Fruit fly (Drosophila melanogaster) whole organism, embryonic: ENCODE data around the gene CG15394.

Source experiments
- CG10462 ChIP-seq: fragments of 200-800 bp; sonication (Bioruptor generic); optimal IDR thresholded peaks from 2 replicates; lab custom pipeline; 2016; ENCODE audit warnings: missing biosample characterization, missing genetic modification characterization
- CG10979 ChIP-seq: fragments of 200-800 bp; sonication (Bioruptor generic); optimal IDR thresholded peaks from 2 replicates; lab custom pipeline; 2018; ENCODE audit warnings: missing biosample characterization, mild to moderate bottlenecking, missing genetic modification characterization, moderate library complexity
- CG11247 ChIP-seq: fragments of 200-800 bp; sonication (Bioruptor generic); IDR thresholded peaks from 2 replicates; pipeline ENCODE4 v1.3.6; 2022; ENCODE audit warnings: missing biosample characterization, missing genetic modification characterization
- CG11456 ChIP-seq: fragments of 200-800 bp; sonication (Bioruptor generic); IDR thresholded peaks from 3 replicates; pipeline ENCODE4 v1.3.6; 2022; ENCODE audit warnings: missing biosample characterization, missing genetic modification characterization
- CG12769 ChIP-seq: fragments of 200-800 bp; sonication (Bioruptor generic); optimal IDR thresholded peaks from 2 replicates; lab custom pipeline; 2019; ENCODE audit warnings: missing biosample characterization, mild to moderate bottlenecking, missing genetic modification characterization, moderate library complexity
- CG12942 ChIP-seq: fragments of 200-800 bp; sonication (Bioruptor generic); optimal IDR thresholded peaks from 3 replicates; lab custom pipeline; 2016; ENCODE audit warnings: missing biosample characterization, missing genetic modification characterization
- CG13775 ChIP-seq: fragments of 200-800 bp; sonication (Bioruptor generic); optimal IDR thresholded peaks from 3 replicates; lab custom pipeline; 2017; ENCODE audit warnings: missing biosample characterization, mild to moderate bottlenecking, missing genetic modification characterization
- CG14710 ChIP-seq: fragments of 200-800 bp; sonication (Bioruptor generic); optimal IDR thresholded peaks from 3 replicates; lab custom pipeline; 2019; ENCODE audit warnings: missing biosample characterization, mild to moderate bottlenecking, missing genetic modification characterization, moderate library complexity
- CG15696 ChIP-seq: fragments of 200-800 bp; sonication (Bioruptor generic); optimal IDR thresholded peaks from 2 replicates; lab custom pipeline; 2019; ENCODE audit warnings: missing biosample characterization, mild to moderate bottlenecking, missing genetic modification characterization, moderate library complexity
- CG1603 ChIP-seq: fragments of 200-800 bp; sonication (Bioruptor generic); optimal IDR thresholded peaks from 2 replicates; lab custom pipeline; 2019; ENCODE audit warnings: missing biosample characterization, mild to moderate bottlenecking, missing genetic modification characterization, moderate library complexity
- CG1647 ChIP-seq: fragments of 200-800 bp; sonication (Bioruptor generic); optimal IDR thresholded peaks from 3 replicates; lab custom pipeline; 2016; ENCODE audit warnings: missing biosample characterization, missing genetic modification characterization
- CG16815 ChIP-seq: fragments of 200-800 bp; sonication (Bioruptor generic); optimal IDR thresholded peaks from 3 replicates; lab custom pipeline; 2017; ENCODE audit warnings: missing biosample characterization, mild to moderate bottlenecking, missing genetic modification characterization
- CG2116 ChIP-seq: fragments of 200-800 bp; sonication (Bioruptor generic); optimal IDR thresholded peaks from 3 replicates; lab custom pipeline; 2018; ENCODE audit warnings: missing biosample characterization, mild to moderate bottlenecking, missing genetic modification characterization
- CG31388 ChIP-seq: fragments of 200-800 bp; sonication (Bioruptor generic); optimal IDR thresholded peaks from 2 replicates; lab custom pipeline; 2016; ENCODE audit warnings: missing biosample characterization, missing genetic modification characterization
- CG31441 ChIP-seq: fragments of 200-800 bp; sonication (Bioruptor generic); IDR thresholded peaks from 2 replicates; pipeline ENCODE4 v1.3.6; 2022; ENCODE audit warnings: missing biosample characterization, missing genetic modification characterization
- CG32772 ChIP-seq: fragments of 200-800 bp; sonication (Bioruptor generic); IDR thresholded peaks from 2 replicates; pipeline ENCODE4 v1.3.6; 2022; ENCODE audit warnings: missing biosample characterization, missing genetic modification characterization
- CG3995 ChIP-seq: fragments of 200-800 bp; sonication (Bioruptor generic); optimal IDR thresholded peaks from 3 replicates; lab custom pipeline; 2016; ENCODE audit warnings: missing biosample characterization, missing genetic modification characterization
- CG4404 ChIP-seq: fragments of 200-800 bp; sonication (Bioruptor generic); IDR thresholded peaks from 2 replicates; pipeline ENCODE4 v1.3.6; 2022; ENCODE audit warnings: missing biosample characterization, missing genetic modification characterization
- CG6175 ChIP-seq: fragments of 200-800 bp; sonication (Bioruptor generic); IDR thresholded peaks from 3 replicates; pipeline ENCODE4 v1.3.6; 2022; ENCODE audit warnings: missing biosample characterization, missing genetic modification characterization
- CG6765 ChIP-seq: fragments of 200-800 bp; sonication (Bioruptor generic); optimal IDR thresholded peaks from 3 replicates; lab custom pipeline; 2017; ENCODE audit warnings: missing biosample characterization, mild to moderate bottlenecking, missing genetic modification characterization
- CG9727 ChIP-seq: fragments of 200-800 bp; sonication (Bioruptor generic); optimal IDR thresholded peaks from 3 replicates; lab custom pipeline; 2017; ENCODE audit warnings: missing biosample characterization, mild to moderate bottlenecking, missing genetic modification characterization
- D ChIP-seq, 2 experiments: fragments of 200-800 bp in 1 of 2; fragments of >200 bp in 1 of 2; sonication (Bioruptor generic) in 1 of 2; optimal IDR thresholded peaks; 2 replicates in 1 of 2; 3 replicates in 1 of 2; lab custom pipeline; 2017; ENCODE audit warnings: mild to moderate bottlenecking in 1 of 2, missing biosample characterization in 1 of 2, missing genetic modification characterization in 1 of 2, missing genetic modification reagents in 1 of 2
- Dll ChIP-seq: fragments of 200-800 bp; sonication (Bioruptor generic); IDR thresholded peaks from 4 replicates; pipeline ENCODE4 v1.3.6; 2022; ENCODE audit warnings: missing biosample characterization, missing genetic modification characterization; ENCODE audit not compliant: partially characterized antibody
- Doc3 ChIP-seq: fragments of 200-800 bp; sonication (Bioruptor generic); IDR thresholded peaks from 3 replicates; pipeline ENCODE4 v1.3.6; 2022; ENCODE audit warnings: missing biosample characterization, missing genetic modification characterization; ENCODE audit not compliant: partially characterized antibody
- Fer2 ChIP-seq: fragments of 200-800 bp; sonication (Bioruptor generic); optimal IDR thresholded peaks from 2 replicates; lab custom pipeline; 2018; ENCODE audit warnings: missing biosample characterization, mild to moderate bottlenecking, missing genetic modification characterization, moderate library complexity
- H2.0 ChIP-seq: fragments of 200-800 bp; sonication (Bioruptor generic); IDR thresholded peaks from 2 replicates; pipeline ENCODE4 v1.3.6; 2022; ENCODE audit warnings: missing biosample characterization, missing genetic modification characterization
- Mes4 ChIP-seq: fragments of 200-800 bp; sonication (Bioruptor generic); optimal IDR thresholded peaks from 2 replicates; lab custom pipeline; 2016; ENCODE audit warnings: missing biosample characterization, missing genetic modification characterization
- Nf-YB ChIP-seq: fragments of 200-800 bp; sonication (Bioruptor generic); optimal IDR thresholded peaks from 3 replicates; lab custom pipeline; 2019; ENCODE audit warnings: missing biosample characterization, mild to moderate bottlenecking, missing genetic modification characterization, moderate library complexity
- Ptx1 ChIP-seq: fragments of 200-800 bp; sonication (Bioruptor generic); IDR thresholded peaks from 2 replicates; pipeline ENCODE4 v1.3.6; 2022; ENCODE audit warnings: missing biosample characterization, missing genetic modification characterization
- Rx ChIP-seq: fragments of 200-800 bp; sonication (Bioruptor generic); IDR thresholded peaks from 2 replicates; pipeline ENCODE4 v1.3.6; 2022; ENCODE audit warnings: missing biosample characterization, missing genetic modification characterization
- Side ChIP-seq: fragments of 200-800 bp; sonication (Bioruptor generic); optimal IDR thresholded peaks from 2 replicates; lab custom pipeline; 2016; ENCODE audit warnings: missing biosample characterization, missing genetic modification characterization
- Tbp ChIP-seq: fragments of >200 bp; optimal IDR thresholded peaks from 2 replicates; lab custom pipeline; 2018; ENCODE audit warnings: missing biosample characterization, missing genetic modification characterization
- abd-A ChIP-seq: fragments of 200-800 bp; sonication (Bioruptor generic); optimal IDR thresholded peaks from 3 replicates; lab custom pipeline; 2019; ENCODE audit warnings: missing biosample characterization, mild to moderate bottlenecking, missing genetic modification characterization, moderate library complexity
- amos ChIP-seq: fragments of 200-800 bp; sonication (Bioruptor generic); IDR thresholded peaks from 2 replicates; pipeline ENCODE4 v1.3.6; 2022; ENCODE audit warnings: missing biosample characterization, missing genetic modification characterization; ENCODE audit not compliant: partially characterized antibody
- chinmo ChIP-seq: fragments of 200-800 bp; sonication (Bioruptor generic); IDR thresholded peaks from 4 replicates; pipeline ENCODE4 v1.3.6; 2022; ENCODE audit warnings: missing biosample characterization, missing genetic modification characterization; ENCODE audit not compliant: partially characterized antibody
- corto ChIP-seq: fragments of 200-800 bp; sonication (Bioruptor generic); optimal IDR thresholded peaks from 2 replicates; lab custom pipeline; 2016; ENCODE audit warnings: missing biosample characterization, mild to moderate bottlenecking, missing genetic modification characterization, moderate library complexity
- fd102C ChIP-seq: fragments of 200-800 bp; sonication (Bioruptor generic); optimal IDR thresholded peaks from 2 replicates; lab custom pipeline; 2018; ENCODE audit warnings: missing biosample characterization, mild to moderate bottlenecking, missing genetic modification characterization, moderate library complexity
- grn ChIP-seq: fragments of 200-800 bp; sonication (Bioruptor generic); optimal IDR thresholded peaks from 3 replicates; lab custom pipeline; 2017; ENCODE audit warnings: missing biosample characterization, missing genetic modification characterization
- h ChIP-seq: fragments of >200 bp; optimal IDR thresholded peaks from 2 replicates; lab custom pipeline; 2017
- jing ChIP-seq: fragments of 200-800 bp; sonication (Bioruptor generic); optimal IDR thresholded peaks from 2 replicates; lab custom pipeline; 2018; ENCODE audit warnings: missing biosample characterization, mild to moderate bottlenecking, missing genetic modification characterization
- lilli ChIP-seq: fragments of 200-800 bp; sonication (Bioruptor generic); optimal IDR thresholded peaks from 3 replicates; lab custom pipeline; 2016; ENCODE audit warnings: missing biosample characterization, missing genetic modification characterization
- pzg ChIP-seq: fragments of 200-800 bp; sonication (Bioruptor generic); optimal IDR thresholded peaks from 3 replicates; lab custom pipeline; 2018; ENCODE audit warnings: missing biosample characterization, mild to moderate bottlenecking, missing genetic modification characterization, moderate library complexity
- ranshi ChIP-seq: fragments of 200-800 bp; sonication (Bioruptor generic); IDR thresholded peaks from 2 replicates; pipeline ENCODE4 v1.3.6; 2022; ENCODE audit warnings: missing biosample characterization, missing genetic modification characterization
- ro ChIP-seq: fragments of 200-800 bp; sonication (Bioruptor generic); IDR thresholded peaks from 2 replicates; pipeline ENCODE4 v1.3.6; 2022; ENCODE audit warnings: missing biosample characterization, missing genetic modification characterization
- row ChIP-seq: fragments of 200-800 bp; sonication (Bioruptor generic); IDR thresholded peaks from 3 replicates; pipeline ENCODE4 v1.3.6; 2022; ENCODE audit warnings: missing biosample characterization, missing genetic modification characterization
- sens ChIP-seq: fragments of 200-800 bp; sonication (Bioruptor generic); peaks from one replicate; lab custom pipeline; 2016; ENCODE audit warnings: missing biosample characterization, missing genetic modification characterization
- tll ChIP-seq, 2 experiments: fragments of 200-800 bp in 1 of 2; fragments of >200 bp in 1 of 2; sonication (Bioruptor generic) in 1 of 2; optimal IDR thresholded peaks; 2 replicates each; lab custom pipeline; 2017 to 2019; ENCODE audit warnings: missing biosample characterization in 2 of 2, missing genetic modification characterization in 2 of 2, mild to moderate bottlenecking in 1 of 2, moderate library complexity in 1 of 2
- tup ChIP-seq: fragments of 200-800 bp; sonication (Bioruptor generic); optimal IDR thresholded peaks from 2 replicates; lab custom pipeline; 2016; ENCODE audit warnings: missing biosample characterization, mild to moderate bottlenecking, missing genetic modification characterization, moderate library complexity
- unc-4 ChIP-seq: fragments of 200-800 bp; sonication (Bioruptor generic); IDR thresholded peaks from 2 replicates; pipeline ENCODE4 v1.3.6; 2022; ENCODE audit warnings: missing biosample characterization, missing genetic modification characterization; ENCODE audit not compliant: partially characterized antibody
- wek ChIP-seq: fragments of 200-800 bp; sonication (Bioruptor generic); optimal IDR thresholded peaks from 3 replicates; lab custom pipeline; 2018; ENCODE audit warnings: missing biosample characterization, mild to moderate bottlenecking, missing genetic modification characterization, moderate library complexity

The CG15394 gene

DNA sequence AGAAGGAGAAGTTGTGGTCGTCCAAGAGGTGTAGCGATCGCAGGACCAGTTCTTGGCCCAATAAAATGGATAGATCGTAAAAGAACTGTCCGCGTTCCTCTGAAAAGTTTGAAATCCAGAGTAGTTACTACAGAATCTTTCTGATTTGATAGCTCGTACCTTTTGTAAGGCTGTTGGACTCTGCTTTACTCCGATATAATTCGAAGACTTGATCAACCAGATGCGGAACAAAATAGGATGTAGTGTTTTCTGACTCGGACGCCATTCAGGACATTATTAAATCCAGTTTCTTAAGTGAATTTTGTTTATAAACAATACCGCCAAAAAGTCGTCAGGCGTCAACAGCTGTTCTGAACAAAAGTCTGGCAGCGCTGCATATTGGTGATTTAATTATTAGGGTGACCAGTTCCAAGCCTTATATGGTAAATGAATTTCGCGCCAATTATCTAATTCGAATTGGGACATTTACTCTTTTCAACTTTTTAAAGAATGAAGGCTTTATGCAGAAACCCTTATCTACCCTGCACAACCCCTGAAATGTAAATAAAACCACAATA is 16.9 kb upstream of the CG15394 start, which contains the start of the genes Rad1 and Sws1 (continued):
- TF ChIP-seq CG14710 (peak; percentile 24), h (lab: Kevin White, UChicago) (no peak), Side (GFP tag; lab: Kevin White, UChicago) (no peak), Dll (GFP tag; lab: Robert Waterston, UW) (peak; percentile 34; the same call in 1 of the 4 replicates), CG6765 (GFP tag; lab: Kevin White, UChicago) (no peak), Nf-YB (GFP tag; lab: Kevin White, UChicago) (no peak), CG9727 (GFP tag; lab: Kevin White, UChicago) (no peak), lilli (GFP tag; lab: Kevin White, UChicago) (no peak), Tbp (GFP tag; lab: Kevin White, UChicago) (no peak), CG12769 (tag; lab: Kevin White, UChicago) (no peak), CG1647 (GFP tag; lab: Kevin White, UChicago) (no peak), grn (GFP tag; lab: Kevin White, UChicago) (no peak), H2.0 (GFP tag; lab: Robert Waterston, UW) (no peak), ro (GFP tag; lab: Robert Waterston, UW) (no peak), CG3995 (GFP tag; lab: Kevin White, UChicago) (no peak), Doc3 (GFP tag; lab: Robert Waterston, UW) (no peak), Ptx1 (GFP tag; lab: Robert Waterston, UW) (no peak), chinmo (GFP tag; lab: Robert Waterston, UW) (no peak), Mes4 (no peak), row (GFP tag; lab: Robert Waterston, UW) (no peak), D (optimal IDR thresholded peaks at IDR 0.05; lab: Kevin White, UChicago) (no peak), D (GFP tag; optimal IDR thresholded peaks at IDR 0.05; lab: Kevin White, UChicago) (no peak), CG10979 (tag; lab: Kevin White, UChicago) (no peak), CG13775 (GFP tag; lab: Kevin White, UChicago) (no peak), ranshi (GFP tag; lab: Robert Waterston, UW) (peak; percentile 95), CG1603 (peak; percentile 62), unc-4 (GFP tag; lab: Robert Waterston, UW) (no peak), jing (GFP tag; lab: Kevin White, UChicago) (no peak), sens (GFP tag; lab: Kevin White, UChicago) (peak; percentile 46), tll (GFP tag; optimal IDR thresholded peaks at IDR 0.05; lab: Kevin White, UChicago) (peak in 1 of 2 experiments; percentile 66), CG32772 (GFP tag; lab: Robert Waterston, UW) (no peak), amos (GFP tag; lab: Robert Waterston, UW) (0 out of 2 replicates have a peak, but pooled peaks have one; percentile 12), abd-A (tag; lab: Kevin White, UChicago) (no peak), CG12942 (GFP tag; lab: Kevin White, UChicago) (no peak), CG31388 (no peak), CG31441 (GFP tag; lab: Robert Waterston, UW) (no peak), CG2116 (GFP tag; lab: Kevin White, UChicago) (peak; percentile 32), CG6175 (GFP tag; lab: Robert Waterston, UW) (no peak), fd102C (GFP tag; lab: Kevin White, UChicago) (no peak), corto (GFP tag; lab: Kevin White, UChicago) (no peak), CG15696 (tag; lab: Kevin White, UChicago) (no peak), CG11456 (GFP tag; lab: Robert Waterston, UW) (no peak), Rx (GFP tag; lab: Robert Waterston, UW) (no peak), CG11247 (GFP tag; lab: Robert Waterston, UW) (no peak), tup (GFP tag; lab: Kevin White, UChicago) (no peak), wek (no peak), CG4404 (GFP tag; lab: Robert Waterston, UW) (no peak), CG10462 (GFP tag; lab: Kevin White, UChicago) (no peak), pzg (GFP tag; lab: Kevin White, UChicago) (peak; percentile 72), CG16815 (GFP tag; lab: Kevin White, UChicago) (no peak), Fer2 (tag; lab: Kevin White, UChicago) (no peak)
